Worm (Caenorhabditis elegans) whole organism, young adult: ENCODE data around the gene let-805.

Experiments
- attf-3 ChIP-seq: fragments of 200-800 bp; sonication (Bioruptor generic); conservative IDR thresholded peaks from 2 replicates; pipeline ENCODE4 v1.3.6; 2022; ENCODE audit warnings: missing genetic modification reagents, missing genetic modification characterization, missing compliant biosample characterization
- hmg-1.2 ChIP-seq: fragments of 200-800 bp; sonication (Bioruptor generic); IDR thresholded peaks from 2 replicates; pipeline ENCODE4 v1.3.6; 2022; ENCODE audit warnings: missing genetic modification reagents, missing genetic modification characterization, missing compliant biosample characterization
- mcd-1 ChIP-seq: fragments of 200-800 bp; sonication (Bioruptor generic); IDR thresholded peaks from 2 replicates; pipeline ENCODE4 v1.3.6; 2022; ENCODE audit warnings: missing genetic modification reagents, missing genetic modification characterization, missing compliant biosample characterization
- nfya-2 ChIP-seq: fragments of 200-800 bp; sonication (Bioruptor generic); IDR thresholded peaks from 2 replicates; pipeline ENCODE4 v1.3.6; 2022; ENCODE audit warnings: missing genetic modification reagents, missing genetic modification characterization, missing compliant biosample characterization
- pha-4 ChIP-seq: fragments of 150-350 bp; sonication (generic microtip); optimal IDR thresholded peaks from 2 replicates; lab custom pipeline; 2014; ENCODE audit warnings: missing biosample characterization, missing genetic modification reagents, missing genetic modification characterization
- unc-62 ChIP-seq: fragments of 150-350 bp; optimal IDR thresholded peaks from 2 replicates; lab custom pipeline; 2014; ENCODE audit warnings: missing biosample characterization, missing genetic modification reagents, missing genetic modification characterization

DNA sequence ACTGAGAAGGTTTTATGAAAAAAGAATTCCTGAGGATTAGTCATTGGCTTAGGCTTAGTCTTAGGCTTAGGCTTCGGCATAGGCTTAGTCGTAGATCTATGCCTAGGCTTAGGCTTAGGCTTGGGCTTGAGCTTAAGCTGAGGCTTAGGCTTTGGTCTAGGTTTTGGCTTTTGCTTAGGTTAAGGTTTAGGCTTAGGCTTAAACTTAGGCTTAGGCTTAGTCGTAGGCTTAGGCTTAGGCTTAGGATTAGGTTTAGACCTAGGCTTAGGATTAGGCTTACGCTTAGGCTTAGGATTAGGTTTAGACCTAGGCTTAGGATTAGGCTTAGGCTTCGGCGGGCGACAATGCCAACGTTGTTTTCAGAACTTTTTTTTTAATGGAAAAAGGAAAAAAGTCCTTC is 17.6 kb downstream of the let-805 start:
- TF ChIP-seq unc-62 (GFP tag; lab: Kevin White, UChicago) (no peak), pha-4 (tag; lab: Kevin White, UChicago) (no peak), nfya-2 (GFP tag; lab: Robert Waterston, UW) (no peak), hmg-1.2 (no peak), attf-3 (GFP tag; lab: Robert Waterston, UW) (no peak), mcd-1 (GFP tag; lab: Robert Waterston, UW) (no peak)
